Fruit fly (Drosophila melanogaster): ENCODE measurements around the gene ecd.

ecd gene

dm6 chr3L:2262515-2262944 is 3.1 kb downstream of the ecd start, which contains the start of the genes oxt and CG13807 (continued):
- TF ChIP-seq Eip75B (GFP tag; optimal IDR thresholded peaks at IDR 0.05), result peak; percentile 75
- no peak for TF ChIP-seq Hr38 (GFP tag; optimal IDR thresholded peaks at IDR 0.05)
- TF ChIP-seq topi (GFP tag; optimal IDR thresholded peaks at IDR 0.05), result peak; percentile 83
- peak; percentile 79 for TF ChIP-seq dac (GFP tag; optimal IDR thresholded peaks at IDR 0.05)
- peak; percentile 87 for TF ChIP-seq net (GFP tag; optimal IDR thresholded peaks at IDR 0.05)
- TF ChIP-seq fkh (GFP tag; optimal IDR thresholded peaks at IDR 0.05), result peak; percentile 95
- TF ChIP-seq CG8319 (GFP tag; optimal IDR thresholded peaks at IDR 0.05), result peak; percentile 80
- TF ChIP-seq eg (GFP tag; IDR thresholded peaks at IDR 0.05), result peak; percentile 90
- TF ChIP-seq Blimp-1 (GFP tag; optimal IDR thresholded peaks at IDR 0.05), result peak; percentile 29
- no peak for TF ChIP-seq fd85E (GFP tag; optimal IDR thresholded peaks at IDR 0.05)
- TF ChIP-seq salr (GFP tag; optimal IDR thresholded peaks at IDR 0.05), result peak in 1 of 2 experiments; percentile 78
- peak; percentile 83 for TF ChIP-seq Smox (GFP tag; optimal IDR thresholded peaks at IDR 0.05)
- peak; percentile 94 for TF ChIP-seq CG6163 (GFP tag; IDR thresholded peaks at IDR 0.05)
- TF ChIP-seq CG6854 (GFP tag; optimal IDR thresholded peaks at IDR 0.05), result peak; percentile 7
- TF ChIP-seq Hr4 (GFP tag; optimal IDR thresholded peaks at IDR 0.05), result peak; percentile 84
- TF ChIP-seq dsx (GFP tag; optimal IDR thresholded peaks at IDR 0.05; ENCODE audit: poor library complexity, severe bottlenecking), result peak; percentile 81
- TF ChIP-seq Sox15 (GFP tag; optimal IDR thresholded peaks at IDR 0.05), result peak; percentile 85
- TF ChIP-seq CG4318 (GFP tag; optimal IDR thresholded peaks at IDR 0.05), result peak; percentile 82
- TF ChIP-seq OdsH (GFP tag; optimal IDR thresholded peaks at IDR 0.05), result peak; percentile 88
- TF ChIP-seq CG6276 (GFP tag; optimal IDR thresholded peaks at IDR 0.05), result no peak
- peak in 1 of 2 experiments; percentile 80 for TF ChIP-seq ss (GFP tag; optimal IDR thresholded peaks at IDR 0.05)
- TF ChIP-seq Ets21C (GFP tag; optimal IDR thresholded peaks at IDR 0.05), result peak; percentile 78
- peak; percentile 88 for TF ChIP-seq CG10631 (GFP tag; optimal IDR thresholded peaks at IDR 0.05)
- peak; percentile 81 for TF ChIP-seq CG15336 (GFP tag; IDR thresholded peaks at IDR 0.05)
- TF ChIP-seq CG6792 (GFP tag; optimal IDR thresholded peaks at IDR 0.05), result peak; percentile 84
- TF ChIP-seq Lpt (GFP tag; optimal IDR thresholded peaks at IDR 0.05), result peak; percentile 70
- TF ChIP-seq lz (GFP tag; optimal IDR thresholded peaks at IDR 0.05), result peak; percentile 87
- TF ChIP-seq CG6808 (GFP tag; optimal IDR thresholded peaks at IDR 0.05), result peak; percentile 74
- TF ChIP-seq CG16779 (tag; optimal IDR thresholded peaks at IDR 0.05), result peak; percentile 37
- TF ChIP-seq Eip78C (GFP tag), result peak; percentile 96
- peak; percentile 65 for TF ChIP-seq CG11762 (GFP tag; optimal IDR thresholded peaks at IDR 0.05; ENCODE audit: insufficient read depth)
- peak; percentile 31 for TF ChIP-seq Eip93F (GFP tag; optimal IDR thresholded peaks at IDR 0.05)
- TF ChIP-seq CG34406 (GFP tag; optimal IDR thresholded peaks at IDR 0.05), result peak; percentile 86

DNA sequence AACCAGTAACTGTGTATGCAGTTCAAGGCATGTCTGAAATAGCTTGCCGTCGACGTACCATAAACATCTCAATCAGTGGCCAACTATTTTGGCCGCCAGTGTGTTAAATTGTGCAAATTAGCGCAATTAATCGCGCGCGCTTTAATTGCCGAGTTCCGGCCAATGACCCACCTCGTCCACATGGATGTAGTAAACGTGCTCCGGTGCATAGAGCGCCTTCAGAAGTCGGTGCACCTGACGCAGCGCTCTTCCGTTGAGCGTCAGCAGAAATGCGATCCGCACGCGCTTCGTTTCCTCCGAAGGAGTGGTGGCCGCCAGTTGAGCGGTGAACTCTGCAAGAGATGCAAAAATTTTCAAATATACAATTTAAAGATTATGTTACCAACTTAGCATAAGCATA is 4.4 kb downstream of the ecd start:
- no peak for TF ChIP-seq CG8632 (GFP tag; optimal IDR thresholded peaks at IDR 0.05)
- no peak for TF ChIP-seq CG11902 (GFP tag; optimal IDR thresholded peaks at IDR 0.05)
- TF ChIP-seq dsx (GFP tag; optimal IDR thresholded peaks at IDR 0.05; ENCODE audit: poor library complexity, severe bottlenecking), result no peak

DNA sequence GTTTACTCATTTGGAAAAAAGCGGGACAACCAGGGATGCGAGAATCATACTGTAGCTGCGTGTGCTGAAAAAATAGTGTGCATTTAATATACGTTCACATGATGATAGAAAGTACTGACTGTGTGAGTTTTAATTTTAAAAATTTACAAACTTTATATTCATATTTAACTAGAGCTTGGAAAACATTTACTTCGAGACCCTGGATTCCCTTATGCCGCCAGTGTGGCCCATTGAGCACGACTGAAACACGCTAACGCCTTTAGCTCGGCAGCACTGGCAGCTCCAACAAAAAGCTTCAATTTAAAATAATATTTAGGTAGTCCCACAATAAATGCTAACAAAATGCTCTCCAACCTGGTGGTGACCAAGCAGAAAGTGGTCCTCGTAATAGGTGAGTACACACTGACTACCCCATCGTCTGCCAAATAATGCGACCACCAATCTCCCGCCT is 8.2 kb downstream of the ecd start, which contains the start of the genes CG1275 and Elp5:
CG1275 (minus strand) TSS at position 12 of the 451 bp plus-strand sequence.
Elp5 (plus strand) TSS at position 45 of the 451 bp plus-strand sequence.
- TF ChIP-seq CG16779 (tag; optimal IDR thresholded peaks at IDR 0.05) (peak; percentile 94), CG6276 (GFP tag; optimal IDR thresholded peaks at IDR 0.05) (peak; percentile 95), Smox (GFP tag; optimal IDR thresholded peaks at IDR 0.05) (peak; percentile 98), dsx (GFP tag; optimal IDR thresholded peaks at IDR 0.05; ENCODE audit: poor library complexity, severe bottlenecking) (peak; percentile 97), achi (GFP tag; optimal IDR thresholded peaks at IDR 0.05) (peak; percentile 98), CG6854 (GFP tag; optimal IDR thresholded peaks at IDR 0.05) (peak; percentile 95), spab (GFP tag; optimal IDR thresholded peaks at IDR 0.05) (peak; percentile 95), Ets21C (GFP tag; optimal IDR thresholded peaks at IDR 0.05) (peak; percentile 98), Sox15 (GFP tag; optimal IDR thresholded peaks at IDR 0.05) (peak; percentile 98), OdsH (GFP tag; optimal IDR thresholded peaks at IDR 0.05) (peak; percentile 99), Blimp-1 (GFP tag; optimal IDR thresholded peaks at IDR 0.05) (peak; percentile 95), Eip75B (GFP tag; optimal IDR thresholded peaks at IDR 0.05) (peak; percentile 99), CG3919 (GFP tag; optimal IDR thresholded peaks at IDR 0.05) (peak; percentile 98), CG6792 (GFP tag; optimal IDR thresholded peaks at IDR 0.05) (peak; percentile 98), fd85E (GFP tag; optimal IDR thresholded peaks at IDR 0.05) (peak; percentile 85), Met (GFP tag; optimal IDR thresholded peaks at IDR 0.05) (peak; percentile 99), Hr39 (GFP tag; optimal IDR thresholded peaks at IDR 0.05) (peak; percentile 99), CG6163 (GFP tag; IDR thresholded peaks at IDR 0.05) (peak; percentile 100), CG8119 (GFP tag; IDR thresholded peaks at IDR 0.05) (peak; percentile 99), CG9139 (GFP tag; optimal IDR thresholded peaks at IDR 0.05) (peak; percentile 97), CG10631 (GFP tag; optimal IDR thresholded peaks at IDR 0.05) (peak; percentile 99), Hr4 (GFP tag; optimal IDR thresholded peaks at IDR 0.05) (peak; percentile 99), Sox14 (GFP tag; optimal IDR thresholded peaks at IDR 0.05) (peak; percentile 99), topi (GFP tag; optimal IDR thresholded peaks at IDR 0.05) (peak; percentile 98), Eip93F (GFP tag; optimal IDR thresholded peaks at IDR 0.05) (peak; percentile 95), eg (GFP tag; IDR thresholded peaks at IDR 0.05) (peak; percentile 100), CG11294 (GFP tag; IDR thresholded peaks at IDR 0.05) (peak; percentile 99), CG7368 (GFP tag; optimal IDR thresholded peaks at IDR 0.05) (peak; percentile 92)
